Worm (Caenorhabditis elegans): Measurements from ENCODE around the gene sem-5.

The sem-5 gene

ce11 chrX:7962056-7962485 lies 548 bp upstream of the sem-5 start (continued):
- TF ChIP-seq B0019.2 (GFP tag; conservative IDR thresholded peaks at IDR 0.05) (no peak), sdz-38 (tag; optimal IDR thresholded peaks at IDR 0.05) (no peak), gei-17 (GFP tag; optimal IDR thresholded peaks at IDR 0.05) (no peak), cebp-1 (GFP tag; IDR thresholded peaks at IDR 0.05) (0 out of 2 replicates have a peak, but pooled peaks have one; percentile 31), cebp-1 (tag; optimal IDR thresholded peaks at IDR 0.05) (peak; percentile 71), Y56A3A.18 (GFP tag; IDR thresholded peaks at IDR 0.05) (0 out of 2 replicates have a peak, but pooled peaks have one; percentile 46)

ce11 chrX:7958203-7958602 lies 3.3 kb downstream of the sem-5 start, which contains the start of gene sfxn-2:
TSS of gene sfxn-2 (minus strand) at chrX:7958303.
- TF ChIP-seq ztf-6 (GFP tag; IDR thresholded peaks at IDR 0.05) (no peak), ceh-91 (GFP tag; IDR thresholded peaks at IDR 0.05) (no peak), nhr-90 (tag; optimal IDR thresholded peaks at IDR 0.05) (no peak), aptf-2 (GFP tag; conservative IDR thresholded peaks at IDR 0.05) (no peak), aptf-3 (GFP tag; IDR thresholded peaks at IDR 0.05) (no peak), Y79H2A.3 (GFP tag; conservative IDR thresholded peaks at IDR 0.05) (no peak), lin-35 (GFP tag; optimal IDR thresholded peaks at IDR 0.05) (no peak), ztf-26 (tag; optimal IDR thresholded peaks at IDR 0.05) (no peak), hlh-12 (tag; optimal IDR thresholded peaks at IDR 0.05) (no peak), F22D6.2 (tag; optimal IDR thresholded peaks at IDR 0.05) (no peak), let-607 (tag; optimal IDR thresholded peaks at IDR 0.05) (no peak), B0261.1 (tag; optimal IDR thresholded peaks at IDR 0.05) (no peak), ceh-40 (GFP tag; IDR thresholded peaks at IDR 0.05) (no peak), lin-26 (GFP tag; IDR thresholded peaks at IDR 0.05) (no peak), Y53G8AR.9 (GFP tag; conservative IDR thresholded peaks at IDR 0.05) (no peak)

- no peak for TF ChIP-seq aptf-3 (GFP tag; IDR thresholded peaks at IDR 0.05)
- TF ChIP-seq egl-44 (GFP tag; IDR thresholded peaks at IDR 0.05) = no peak
- TF ChIP-seq mes-4 (tag; optimal IDR thresholded peaks at IDR 0.05) = no peak
- peak; percentile 22; the same call in 1 of the 2 replicates for TF ChIP-seq ekl-4 (GFP tag; IDR thresholded peaks at IDR 0.05)
- TF ChIP-seq madf-6 (GFP tag; IDR thresholded peaks at IDR 0.05) = no peak
- no peak for TF ChIP-seq B0336.3 (GFP tag; IDR thresholded peaks at IDR 0.05)
- TF ChIP-seq K12H6.12 (tag; optimal IDR thresholded peaks at IDR 0.05) = peak; percentile 19
- peak; percentile 41 for TF ChIP-seq F10E7.11 (tag; optimal IDR thresholded peaks at IDR 0.05)
- no peak for TF ChIP-seq lsy-27 (tag; optimal IDR thresholded peaks at IDR 0.05; ENCODE audit: borderline replicate concordance, insufficient read depth)
- TF ChIP-seq chd-7 (tag; optimal IDR thresholded peaks at IDR 0.05) = peak; percentile 9
- TF ChIP-seq madf-10 (tag; optimal IDR thresholded peaks at IDR 0.05) = no peak
- TF ChIP-seq D2030.7 (GFP tag; IDR thresholded peaks at IDR 0.05) = no peak
- no peak for TF ChIP-seq madf-8 (GFP tag; conservative IDR thresholded peaks at IDR 0.05)
- no peak for TF ChIP-seq nfya-1 (tag; optimal IDR thresholded peaks at IDR 0.05; ENCODE audit: borderline replicate concordance, insufficient read depth)
- TF ChIP-seq snpc-4 (GFP tag; optimal IDR thresholded peaks at IDR 0.05) = no peak
- no peak for TF ChIP-seq snpc-4 (tag; optimal IDR thresholded peaks at IDR 0.05)
- TF ChIP-seq somi-1 (GFP tag; optimal IDR thresholded peaks at IDR 0.05) = peak; percentile 5
- peak; percentile 25; the same call in 1 of the 2 replicates for TF ChIP-seq K11D2.4 (GFP tag; IDR thresholded peaks at IDR 0.05)
- TF ChIP-seq ztf-18 (tag; optimal IDR thresholded peaks at IDR 0.05) = no peak
- no peak for TF ChIP-seq lin-26 (GFP tag; IDR thresholded peaks at IDR 0.05)
- TF ChIP-seq T26A5.8 (tag; optimal IDR thresholded peaks at IDR 0.05) = no peak
- TF ChIP-seq lag-1 (GFP tag; IDR thresholded peaks at IDR 0.05) = no peak
- TF ChIP-seq ztf-26 (tag; optimal IDR thresholded peaks at IDR 0.05) = peak; percentile 11
- TF ChIP-seq lin-40 (tag; optimal IDR thresholded peaks at IDR 0.05) = no peak
- TF ChIP-seq mel-28 (tag; optimal IDR thresholded peaks at IDR 0.05; ENCODE audit: borderline replicate concordance) = no peak
- TF ChIP-seq repo-1 (tag; optimal IDR thresholded peaks at IDR 0.05) = peak; percentile 10
- TF ChIP-seq zim-3 (tag; optimal IDR thresholded peaks at IDR 0.05) = peak; percentile 32
- no peak for TF ChIP-seq F22D6.2 (tag; optimal IDR thresholded peaks at IDR 0.05)
- no peak for TF ChIP-seq nfya-2 (GFP tag; IDR thresholded peaks at IDR 0.05)
- no peak for TF ChIP-seq ztf-22 (GFP tag; optimal IDR thresholded peaks at IDR 0.05)
These were observed 5.1 kb downstream of the sem-5 start for ce11 chrX:7956449-7956848.
